Worm (Caenorhabditis elegans): Measurements from ENCODE around the gene K12H6.4.

Gene K12H6.4

ce11 chrII:2824169-2824568 lies at the start of gene K12H6.4, which contains the start of gene K12H6.9:
K12H6.4 (minus strand) TSS chrII:2824269.
K12H6.9 (plus strand) TSS chrII:2824404.
- TF ChIP-seq rec-8 (tag; optimal IDR thresholded peaks at IDR 0.05) (no peak), mel-28 (tag; optimal IDR thresholded peaks at IDR 0.05; ENCODE audit: borderline replicate concordance) (no peak), fkh-3 (tag; optimal IDR thresholded peaks at IDR 0.05) (no peak), F52B5.7 (tag; optimal IDR thresholded peaks at IDR 0.05) (no peak), pbrm-1 (GFP tag; IDR thresholded peaks at IDR 0.05) (no peak), F33H1.4 (GFP tag; IDR thresholded peaks at IDR 0.05) (no peak), ztf-25 (GFP tag; IDR thresholded peaks at IDR 0.05) (no peak), nhr-90 (tag; optimal IDR thresholded peaks at IDR 0.05) (no peak), hlh-26 (GFP tag; conservative IDR thresholded peaks at IDR 0.05) (no peak), ama-1 (optimal IDR thresholded peaks at IDR 0.05) (no peak), ama-1 (GFP tag; optimal IDR thresholded peaks at IDR 0.05) (no peak), him-1 (tag; optimal IDR thresholded peaks at IDR 0.05) (no peak), pha-4 (tag; optimal IDR thresholded peaks at IDR 0.05) (no peak)

ce11 chrII:2871816-2872215 lies 47.7 kb upstream of the K12H6.4 start, which contains the start of gene Y110A2AL.10:
Y110A2AL.10 (minus strand) TSS chrII:2871916.
- TF ChIP-seq let-607 (tag; optimal IDR thresholded peaks at IDR 0.05), result no peak
- no peak for TF ChIP-seq ceh-91 (GFP tag; IDR thresholded peaks at IDR 0.05)
- no peak for TF ChIP-seq attf-3 (GFP tag; conservative IDR thresholded peaks at IDR 0.05)
- TF ChIP-seq madf-6 (GFP tag; IDR thresholded peaks at IDR 0.05), result no peak
- no peak for TF ChIP-seq madf-10 (tag; optimal IDR thresholded peaks at IDR 0.05)
- TF ChIP-seq rpc-1 (optimal IDR thresholded peaks at IDR 0.05), result no peak
- TF ChIP-seq rpc-1 (tag; optimal IDR thresholded peaks at IDR 0.05), result no peak
- no peak for TF ChIP-seq F22D6.2 (tag; optimal IDR thresholded peaks at IDR 0.05)
- TF ChIP-seq nfya-1 (tag; optimal IDR thresholded peaks at IDR 0.05; ENCODE audit: borderline replicate concordance, insufficient read depth), result no peak
- no peak for TF ChIP-seq B0035.1 (tag; optimal IDR thresholded peaks at IDR 0.05)
- no peak for TF ChIP-seq dox-1 (GFP tag; IDR thresholded peaks at IDR 0.05)
- no peak for TF ChIP-seq tlf-1 (GFP tag; optimal IDR thresholded peaks at IDR 0.05)
- TF ChIP-seq bed-2 (GFP tag; IDR thresholded peaks at IDR 0.05), result no peak
- TF ChIP-seq B0019.2 (GFP tag; conservative IDR thresholded peaks at IDR 0.05), result no peak
- TF ChIP-seq lag-1 (GFP tag; IDR thresholded peaks at IDR 0.05), result no peak
- TF ChIP-seq efl-1 (GFP tag; optimal IDR thresholded peaks at IDR 0.05), result no peak

ce11 chrII:2867701-2868100 lies 43.6 kb upstream of the K12H6.4 start, which contains the start of gene Y110A2AL.2:
Y110A2AL.2 (plus strand) TSS chrII:2868001.
- TF ChIP-seq snpc-3.4 (tag; optimal IDR thresholded peaks at IDR 0.05), result no peak
- no peak for TF ChIP-seq unc-130 (GFP tag; optimal IDR thresholded peaks at IDR 0.05)
- no peak for TF ChIP-seq rcor-1 (GFP tag; IDR thresholded peaks at IDR 0.05)
- no peak for TF ChIP-seq hmg-20 (GFP tag; IDR thresholded peaks at IDR 0.05)
- TF ChIP-seq lsy-27 (tag; optimal IDR thresholded peaks at IDR 0.05; ENCODE audit: borderline replicate concordance, insufficient read depth), result no peak
- no peak for TF ChIP-seq ztf-28 (GFP tag; IDR thresholded peaks at IDR 0.05)
- TF ChIP-seq C06A6.2 (GFP tag; conservative IDR thresholded peaks at IDR 0.05), result no peak
- no peak for TF ChIP-seq ceh-79 (tag; optimal IDR thresholded peaks at IDR 0.05)
- no peak for TF ChIP-seq ztf-3 (GFP tag; optimal IDR thresholded peaks at IDR 0.05)
- TF ChIP-seq ekl-4 (GFP tag; IDR thresholded peaks at IDR 0.05), result no peak
- TF ChIP-seq ceh-58 (GFP tag; IDR thresholded peaks at IDR 0.05), result no peak
- TF ChIP-seq cebp-2 (GFP tag; IDR thresholded peaks at IDR 0.05), result no peak
- TF ChIP-seq snpc-4 (GFP tag; optimal IDR thresholded peaks at IDR 0.05), result no peak
- no peak for TF ChIP-seq snpc-4 (tag; optimal IDR thresholded peaks at IDR 0.05)
- no peak for TF ChIP-seq him-1 (tag; optimal IDR thresholded peaks at IDR 0.05)
- no peak for TF ChIP-seq madf-10 (tag; optimal IDR thresholded peaks at IDR 0.05)
